Worm (Caenorhabditis elegans) whole organism, L3 larva: ENCODE data around the gene C06E7.4.

ENCODE experiments used
- R02D3.7 ChIP-seq: fragments of 150-350 bp; optimal IDR thresholded peaks from 2 replicates; lab custom pipeline; 2014; ENCODE audit warnings: missing biosample characterization, missing genetic modification characterization
- ZK546.5 ChIP-seq: sonication (generic microtip); optimal IDR thresholded peaks from 2 replicates; lab custom pipeline; 2017; ENCODE audit warnings: missing biosample characterization, missing genetic modification characterization
- aly-2 ChIP-seq: fragments of 150-350 bp; optimal IDR thresholded peaks from 2 replicates; lab custom pipeline; 2014; ENCODE audit warnings: missing biosample characterization, missing genetic modification characterization
- ama-1 ChIP-seq: fragments of 150-350 bp; optimal IDR thresholded peaks from 2 replicates; lab custom pipeline; 2018
- ceh-16 ChIP-seq: sonication (generic microtip); optimal IDR thresholded peaks from 2 replicates; lab custom pipeline; 2017; ENCODE audit warnings: missing biosample characterization, missing genetic modification characterization
- ceh-28 ChIP-seq: fragments of 150-350 bp; optimal IDR thresholded peaks from 2 replicates; lab custom pipeline; 2014; ENCODE audit warnings: missing biosample characterization, missing genetic modification reagents, missing genetic modification characterization
- ceh-82 ChIP-seq: fragments of 150-350 bp; optimal IDR thresholded peaks from 2 replicates; lab custom pipeline; 2014; ENCODE audit warnings: missing biosample characterization, missing genetic modification characterization
- ceh-9 ChIP-seq: sonication (generic microtip); optimal IDR thresholded peaks from 2 replicates; lab custom pipeline; 2018; ENCODE audit warnings: missing biosample characterization, missing genetic modification characterization
- daf-12 ChIP-seq: fragments of 150-350 bp; optimal IDR thresholded peaks from 2 replicates; lab custom pipeline; 2014; ENCODE audit warnings: missing biosample characterization, missing genetic modification reagents, missing genetic modification characterization
- egl-27 ChIP-seq: sonication (generic microtip); optimal IDR thresholded peaks from 4 replicates; lab custom pipeline; 2017; ENCODE audit warnings: missing biosample characterization, missing genetic modification reagents, missing genetic modification characterization
- egl-5 ChIP-seq: fragments of 150-350 bp; optimal IDR thresholded peaks from 2 replicates; lab custom pipeline; 2017; ENCODE audit warnings: missing biosample characterization, missing genetic modification reagents, missing genetic modification characterization, inconsistent platforms
- elt-1 ChIP-seq: fragments of 150-350 bp; optimal IDR thresholded peaks from 2 replicates; lab custom pipeline; 2014; ENCODE audit warnings: missing biosample characterization, missing genetic modification characterization
- elt-2 ChIP-seq: sonication (generic microtip); optimal IDR thresholded peaks from 2 replicates; lab custom pipeline; 2016; ENCODE audit warnings: missing genetic modification reagents, mild to moderate bottlenecking, missing genetic modification characterization, missing compliant biosample characterization
- elt-3 ChIP-seq, 3 experiments: fragments of 150-350 bp in 1 of 3; sonication (generic microtip) in 2 of 3; optimal IDR thresholded peaks; 2 replicates in 2 of 3; 4 replicates in 1 of 3; lab custom pipeline; 2014 to 2017; ENCODE audit warnings: missing biosample characterization in 3 of 3, missing genetic modification characterization in 3 of 3
- eor-1 ChIP-seq, 2 experiments: fragments of 150-350 bp; optimal IDR thresholded peaks; 2 replicates each; lab custom pipeline; 2014 to 2018; ENCODE audit warnings: missing biosample characterization in 2 of 2, missing genetic modification characterization in 2 of 2
- fkh-10 ChIP-seq: sonication (generic microtip); optimal IDR thresholded peaks from 2 replicates; lab custom pipeline; 2017; ENCODE audit warnings: missing biosample characterization, missing genetic modification reagents, missing genetic modification characterization
- fkh-2 ChIP-seq: fragments of 150-350 bp; optimal IDR thresholded peaks from 2 replicates; lab custom pipeline; 2014; ENCODE audit warnings: missing biosample characterization, missing genetic modification reagents, missing genetic modification characterization
- fos-1 ChIP-seq: fragments of 150-350 bp; optimal IDR thresholded peaks from 2 replicates; lab custom pipeline; 2014; ENCODE audit warnings: missing biosample characterization, missing genetic modification characterization
- hmg-11 ChIP-seq: sonication (generic microtip); optimal IDR thresholded peaks from 2 replicates; lab custom pipeline; 2016; ENCODE audit warnings: missing genetic modification characterization, missing compliant biosample characterization
- jun-1 ChIP-seq: fragments of 150-350 bp; optimal IDR thresholded peaks from 2 replicates; lab custom pipeline; 2014; ENCODE audit warnings: missing biosample characterization, missing genetic modification reagents, missing genetic modification characterization
- lin-15B ChIP-seq: fragments of 150-350 bp; optimal IDR thresholded peaks from 2 replicates; lab custom pipeline; 2014; ENCODE audit warnings: missing biosample characterization, missing genetic modification characterization
- lin-39 ChIP-seq: fragments of 150-350 bp; optimal IDR thresholded peaks from 2 replicates; lab custom pipeline; 2018; ENCODE audit warnings: missing biosample characterization, missing genetic modification reagents, missing genetic modification characterization
- lsy-12 ChIP-seq: sonication (generic microtip); optimal IDR thresholded peaks from 2 replicates; lab custom pipeline; 2016; ENCODE audit warnings: mild to moderate bottlenecking, missing genetic modification characterization, missing compliant biosample characterization
- mdl-1 ChIP-seq: fragments of 150-350 bp; optimal IDR thresholded peaks from 2 replicates; lab custom pipeline; 2014; ENCODE audit warnings: missing biosample characterization, missing genetic modification characterization
- mml-1 ChIP-seq: fragments of 150-350 bp; sonication (generic microtip); optimal IDR thresholded peaks from 3 replicates; lab custom pipeline; 2014; ENCODE audit warnings: missing biosample characterization, missing genetic modification characterization
- nfya-1 ChIP-seq: sonication (generic microtip); optimal IDR thresholded peaks from 2 replicates; lab custom pipeline; 2017; ENCODE audit warnings: missing genetic modification characterization, mild to moderate bottlenecking, missing compliant biosample characterization, antibody characterized with exemption, moderate library complexity; ENCODE audit not compliant: insufficient read depth
- nhr-12 ChIP-seq: fragments of 150-350 bp; optimal IDR thresholded peaks from 2 replicates; lab custom pipeline; 2014; ENCODE audit warnings: missing biosample characterization, missing genetic modification characterization
- nhr-23 ChIP-seq: fragments of 150-350 bp; optimal IDR thresholded peaks from 2 replicates; lab custom pipeline; 2014; ENCODE audit warnings: missing biosample characterization, missing genetic modification reagents, missing genetic modification characterization
- nhr-237 ChIP-seq: fragments of 150-350 bp; optimal IDR thresholded peaks from 2 replicates; lab custom pipeline; 2014; ENCODE audit warnings: missing biosample characterization, missing genetic modification characterization
- nhr-25 ChIP-seq: sonication (generic microtip); optimal IDR thresholded peaks from 2 replicates; lab custom pipeline; 2017; ENCODE audit warnings: missing biosample characterization, missing genetic modification characterization
- nhr-28 ChIP-seq: fragments of 150-350 bp; optimal IDR thresholded peaks from 2 replicates; lab custom pipeline; 2014; ENCODE audit warnings: missing biosample characterization, missing genetic modification characterization
- nhr-43 ChIP-seq: sonication (generic microtip); optimal IDR thresholded peaks from 2 replicates; lab custom pipeline; 2016; ENCODE audit warnings: mild to moderate bottlenecking, missing genetic modification characterization, missing compliant biosample characterization; ENCODE audit not compliant: poor library complexity, severe bottlenecking
- nhr-67 ChIP-seq: fragments of 150-350 bp; optimal IDR thresholded peaks from 2 replicates; lab custom pipeline; 2014; ENCODE audit warnings: missing biosample characterization, missing genetic modification characterization
- nhr-76 ChIP-seq: fragments of 150-350 bp; sonication (generic microtip); optimal IDR thresholded peaks from 5 replicates; lab custom pipeline; 2014; ENCODE audit warnings: missing biosample characterization, missing genetic modification characterization
- nhr-77 ChIP-seq: fragments of 150-350 bp; optimal IDR thresholded peaks from 2 replicates; lab custom pipeline; 2014; ENCODE audit warnings: missing biosample characterization, missing genetic modification characterization
- pha-4 ChIP-seq: fragments of 150-350 bp; optimal IDR thresholded peaks from 2 replicates; lab custom pipeline; 2014; ENCODE audit warnings: missing biosample characterization, missing genetic modification reagents, missing genetic modification characterization
- pqm-1 ChIP-seq: fragments of 150-350 bp; optimal IDR thresholded peaks from 2 replicates; lab custom pipeline; 2017; ENCODE audit warnings: missing biosample characterization, missing genetic modification characterization, inconsistent platforms
- sea-2 ChIP-seq: fragments of 150-350 bp; sonication (generic microtip); optimal IDR thresholded peaks from 4 replicates; lab custom pipeline; 2014; ENCODE audit warnings: missing biosample characterization, missing genetic modification reagents, missing genetic modification characterization
- skn-1 ChIP-seq: fragments of 150-350 bp; optimal IDR thresholded peaks from 2 replicates; lab custom pipeline; 2014; ENCODE audit warnings: missing biosample characterization, missing genetic modification characterization
- snpc-4 ChIP-seq: fragments of 150-350 bp; optimal IDR thresholded peaks from 2 replicates; lab custom pipeline; 2014; ENCODE audit warnings: missing biosample characterization, missing genetic modification characterization
- unc-39 ChIP-seq: sonication (generic microtip); optimal IDR thresholded peaks from 4 replicates; lab custom pipeline; 2017; ENCODE audit warnings: missing biosample characterization, missing genetic modification characterization
- unc-62 ChIP-seq: fragments of 150-350 bp; sonication (generic microtip); optimal IDR thresholded peaks from 4 replicates; lab custom pipeline; 2014; ENCODE audit warnings: missing biosample characterization, missing genetic modification reagents, missing genetic modification characterization
- zag-1 ChIP-seq: fragments of 150-350 bp; optimal IDR thresholded peaks from 2 replicates; lab custom pipeline; 2014; ENCODE audit warnings: missing biosample characterization, missing genetic modification characterization

C06E7.4 gene

ce11 chrIV:5821997-5822396 is 37.8 kb downstream of the C06E7.4 start:
- no peak for TF ChIP-seq nhr-77 (tag; lab: Kevin White, UChicago)
- peak; percentile 6 for TF ChIP-seq elt-2 (tag; lab: Kevin White, UChicago)
- TF ChIP-seq nhr-67 (tag; lab: Kevin White, UChicago) = no peak
- peak; percentile 55 for TF ChIP-seq pqm-1 (tag; lab: Kevin White, UChicago)
- peak; percentile 29 for TF ChIP-seq hmg-11 (tag; lab: Kevin White, UChicago)
- peak; percentile 98 for TF ChIP-seq pha-4

- TF ChIP-seq fos-1 (tag; lab: Kevin White, UChicago) (no peak), nfya-1 (tag; lab: Kevin White, UChicago) (peak; percentile 22), elt-2 (tag; lab: Kevin White, UChicago) (peak; percentile 4), pha-4 (peak; percentile 37), pqm-1 (tag; lab: Kevin White, UChicago) (peak; percentile 40), fkh-2 (tag; lab: Kevin White, UChicago) (no peak), R02D3.7 (tag; lab: Kevin White, UChicago) (no peak)
These were observed 38.8 kb downstream of the C06E7.4 start for ce11 chrIV:5820953-5821352.

- TF ChIP-seq nhr-43 (tag; lab: Kevin White, UChicago) (no peak), aly-2 (tag; lab: Kevin White, UChicago) (no peak), lsy-12 (no peak), ceh-28 (tag; lab: Kevin White, UChicago) (no peak), mml-1 (tag; lab: Kevin White, UChicago) (no peak), pha-4 (peak; percentile 16), nhr-77 (tag; lab: Kevin White, UChicago) (no peak), nfya-1 (tag; lab: Kevin White, UChicago) (no peak)
These were observed 39.5 kb downstream of the C06E7.4 start for ce11 chrIV:5820056-5820799.

ce11 chrIV:5817459-5817858 is 42.3 kb downstream of the C06E7.4 start:
- TF ChIP-seq lin-39 (peak; percentile 34), nfya-1 (tag; lab: Kevin White, UChicago) (peak; percentile 56), eor-1 (tag; optimal IDR thresholded peaks at IDR 0.05; lab: Kevin White, UChicago) (no peak), mdl-1 (tag; lab: Kevin White, UChicago) (no peak), pha-4 (peak; percentile 79), ama-1 (no peak), nhr-23 (tag; lab: Kevin White, UChicago) (peak; percentile 84), unc-62 (no peak), lin-15B (peak; percentile 18), snpc-4 (tag; lab: Kevin White, UChicago) (no peak), elt-1 (tag; lab: Kevin White, UChicago) (peak; percentile 16), ceh-82 (tag; lab: Kevin White, UChicago) (no peak), unc-39 (tag; lab: Kevin White, UChicago) (no peak), pqm-1 (tag; lab: Kevin White, UChicago) (peak; percentile 80), nhr-77 (tag; lab: Kevin White, UChicago) (no peak), ZK546.5 (no peak), nhr-25 (tag; lab: Kevin White, UChicago) (peak; percentile 63), fkh-2 (tag; lab: Kevin White, UChicago) (no peak), nhr-237 (no peak), jun-1 (tag; lab: Kevin White, UChicago) (peak; percentile 59), egl-27 (tag; lab: Kevin White, UChicago) (no peak), sea-2 (GFP tag; lab: Kevin White, UChicago) (no peak), egl-5 (tag; lab: Kevin White, UChicago) (peak; percentile 48), nhr-76 (no peak), elt-2 (tag; lab: Kevin White, UChicago) (peak; percentile 80), hmg-11 (tag; lab: Kevin White, UChicago) (peak; percentile 54), nhr-67 (tag; lab: Kevin White, UChicago) (no peak), daf-12 (no peak), elt-3 (tag; optimal IDR thresholded peaks at IDR 0.05; lab: Kevin White, UChicago) (peak in 2 of 3 experiments; percentile 8), aly-2 (tag; lab: Kevin White, UChicago) (no peak), fos-1 (tag; lab: Kevin White, UChicago) (no peak), nhr-28 (no peak), nhr-12 (tag; lab: Kevin White, UChicago) (no peak), skn-1 (no peak), lsy-12 (no peak), zag-1 (tag; lab: Kevin White, UChicago) (no peak), mml-1 (tag; lab: Kevin White, UChicago) (no peak), ceh-28 (tag; lab: Kevin White, UChicago) (peak; percentile 56), nhr-43 (tag; lab: Kevin White, UChicago) (peak; percentile 76), ceh-9 (tag; lab: Kevin White, UChicago) (no peak), fkh-10 (GFP tag; lab: Kevin White, UChicago) (no peak), ceh-16 (tag; lab: Kevin White, UChicago) (no peak)
